Worm (Caenorhabditis elegans) whole organism, mixed stage, embryonic: ENCODE measurements around the gene R08C7.11.

ENCODE experiments used
- blmp-1 ChIP-seq: fragments of 150-350 bp; optimal IDR thresholded peaks from 2 replicates; lab custom pipeline; 2014; ENCODE audit warnings: missing biosample characterization, missing genetic modification characterization
- elt-1 ChIP-seq: sonication (generic microtip); optimal IDR thresholded peaks from 2 replicates; lab custom pipeline; 2017; ENCODE audit warnings: missing genetic modification characterization, mild to moderate bottlenecking, missing compliant biosample characterization, antibody characterized with exemption, moderate library complexity, borderline replicate concordance; ENCODE audit not compliant: insufficient read depth
- nhr-237 ChIP-seq: fragments of 150-350 bp; optimal IDR thresholded peaks from 2 replicates; lab custom pipeline; 2014; ENCODE audit warnings: missing biosample characterization, missing genetic modification characterization

DNA sequence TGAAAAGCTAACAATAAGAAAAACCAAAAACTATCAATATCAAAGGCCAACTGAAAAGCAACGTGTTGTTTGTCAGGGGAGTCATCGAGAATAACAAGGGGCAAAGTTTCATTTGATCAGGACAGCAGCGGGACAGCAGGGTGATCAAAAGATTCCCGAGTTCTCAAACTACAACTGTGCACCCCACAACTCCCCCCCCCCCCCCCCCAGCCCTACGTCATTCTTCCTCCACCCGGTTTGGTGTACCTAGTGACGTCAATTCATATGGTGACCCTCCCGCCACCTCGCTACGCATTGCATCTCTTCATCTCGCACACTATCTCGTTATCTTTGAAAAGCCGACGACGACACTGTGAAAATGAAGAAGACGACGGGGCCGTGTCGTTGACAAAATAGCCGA, 19.0 kb upstream of the R08C7.11 start:
- TF ChIP-seq nhr-237: no peak
- TF ChIP-seq elt-1: no peak
- TF ChIP-seq blmp-1 (tag; lab: Kevin White, UChicago): no peak
